Fruit fly (Drosophila melanogaster) whole organism, embryonic: ENCODE results near the gene DAAM.

Experiments used
- ATbp ChIP-seq: fragments of 200-800 bp; sonication (Bioruptor generic); optimal IDR thresholded peaks from 2 replicates; lab custom pipeline; 2017; ENCODE audit warnings: missing biosample characterization, mild to moderate bottlenecking, missing genetic modification characterization, missing genetic modification reagents
- Abd-B ChIP-seq: fragments of 200-800 bp; sonication (Bioruptor generic); optimal IDR thresholded peaks from 2 replicates; lab custom pipeline; 2018; ENCODE audit warnings: missing biosample characterization, mild to moderate bottlenecking, missing genetic modification characterization, moderate library complexity
- Awh ChIP-seq: fragments of 200-800 bp; sonication (Bioruptor generic); IDR thresholded peaks from 2 replicates; pipeline ENCODE4, ENCODE4 v1.3.6; 2022; ENCODE audit warnings: missing biosample characterization, missing genetic modification characterization
- CG11695 ChIP-seq: fragments of 200-800 bp; sonication (Bioruptor generic); IDR thresholded peaks from 3 replicates; pipeline ENCODE4 v1.3.6; 2022; ENCODE audit warnings: missing biosample characterization, missing genetic modification characterization
- CG12769 ChIP-seq: fragments of 200-800 bp; sonication (Bioruptor generic); optimal IDR thresholded peaks from 2 replicates; lab custom pipeline; 2019; ENCODE audit warnings: missing biosample characterization, mild to moderate bottlenecking, missing genetic modification characterization, moderate library complexity
- CG13894 ChIP-seq: fragments of 200-800 bp; sonication (Bioruptor generic); optimal IDR thresholded peaks from 3 replicates; lab custom pipeline; 2018; ENCODE audit warnings: missing biosample characterization, mild to moderate bottlenecking, missing genetic modification characterization, moderate library complexity
- CG14441 ChIP-seq: fragments of 200-800 bp; sonication (Bioruptor generic); IDR thresholded peaks from 2 replicates; pipeline ENCODE4 v1.3.6; 2022; ENCODE audit warnings: missing biosample characterization, missing genetic modification characterization
- CG15011 ChIP-seq: fragments of 200-800 bp; sonication (Bioruptor generic); optimal IDR thresholded peaks from 3 replicates; lab custom pipeline; 2018; ENCODE audit warnings: missing biosample characterization, mild to moderate bottlenecking, missing genetic modification characterization
- CG15514 ChIP-seq: fragments of 200-800 bp; sonication (Bioruptor generic); optimal IDR thresholded peaks from 3 replicates; lab custom pipeline; 2017; ENCODE audit warnings: missing biosample characterization, missing genetic modification characterization, mild to moderate bottlenecking, moderate library complexity, missing genetic modification reagents
- CG15601 ChIP-seq: fragments of 200-800 bp; sonication (Bioruptor generic); optimal IDR thresholded peaks from 3 replicates; lab custom pipeline; 2019; ENCODE audit warnings: missing biosample characterization, mild to moderate bottlenecking, missing genetic modification characterization, moderate library complexity
- CG16863 ChIP-seq: fragments of 200-800 bp; sonication (Bioruptor generic); optimal IDR thresholded peaks from 3 replicates; lab custom pipeline; 2016; ENCODE audit warnings: missing biosample characterization, missing genetic modification characterization
- CG17829 ChIP-seq: fragments of 200-800 bp; optimal IDR thresholded peaks from 2 replicates; lab custom pipeline; 2019; ENCODE audit warnings: missing biosample characterization, mild to moderate bottlenecking, missing genetic modification characterization, moderate library complexity
- CG30431 ChIP-seq: fragments of 200-800 bp; sonication (Bioruptor generic); optimal IDR thresholded peaks from 2 replicates; lab custom pipeline; 2017; ENCODE audit warnings: missing biosample characterization, missing genetic modification characterization
- CG34224 ChIP-seq: fragments of 200-800 bp; sonication (Bioruptor generic); IDR thresholded peaks from 3 replicates; pipeline ENCODE4 v1.3.6; 2022; ENCODE audit warnings: missing biosample characterization, missing genetic modification characterization; ENCODE audit not compliant: partially characterized antibody
- CG4404 ChIP-seq: fragments of 200-800 bp; sonication (Bioruptor generic); IDR thresholded peaks from 2 replicates; pipeline ENCODE4 v1.3.6; 2022; ENCODE audit warnings: missing biosample characterization, missing genetic modification characterization
- CG4424 ChIP-seq: fragments of 200-800 bp; sonication (Bioruptor generic); optimal IDR thresholded peaks from 3 replicates; lab custom pipeline; 2016; ENCODE audit warnings: missing biosample characterization, missing genetic modification characterization
- CG6272 ChIP-seq: fragments of 200-800 bp; sonication (Bioruptor generic); IDR thresholded peaks from 2 replicates; pipeline ENCODE4 v1.3.6; 2022; ENCODE audit warnings: missing biosample characterization, missing genetic modification characterization
- CG6654 ChIP-seq: fragments of 200-800 bp; sonication (Bioruptor generic); optimal IDR thresholded peaks from 2 replicates; lab custom pipeline; 2017; ENCODE audit warnings: missing biosample characterization, mild to moderate bottlenecking, missing genetic modification characterization
- CG7271 ChIP-seq: fragments of 200-800 bp; sonication (Bioruptor generic); optimal IDR thresholded peaks from 2 replicates; lab custom pipeline; 2018; ENCODE audit warnings: missing biosample characterization, mild to moderate bottlenecking, missing genetic modification characterization, moderate library complexity
- CG7357 ChIP-seq: fragments of 200-800 bp; sonication (Bioruptor generic); IDR thresholded peaks from 3 replicates; pipeline ENCODE4 v1.3.6; 2022; ENCODE audit warnings: missing biosample characterization, missing genetic modification characterization
- CG7745 ChIP-seq: fragments of 200-800 bp; sonication (Bioruptor generic); optimal IDR thresholded peaks from 2 replicates; lab custom pipeline; 2018; ENCODE audit warnings: missing biosample characterization, mild to moderate bottlenecking, missing genetic modification characterization, moderate library complexity
- Elba2 ChIP-seq: fragments of 200-800 bp; sonication (Bioruptor generic); optimal IDR thresholded peaks from 3 replicates; lab custom pipeline; 2016; ENCODE audit warnings: missing biosample characterization, missing genetic modification characterization
- H2.0 ChIP-seq: fragments of 200-800 bp; sonication (Bioruptor generic); IDR thresholded peaks from 2 replicates; pipeline ENCODE4 v1.3.6; 2022; ENCODE audit warnings: missing biosample characterization, missing genetic modification characterization
- HLHmδ ChIP-seq: fragments of 200-800 bp; sonication (Bioruptor generic); optimal IDR thresholded peaks from 2 replicates; lab custom pipeline; 2018; ENCODE audit warnings: missing biosample characterization, mild to moderate bottlenecking, missing genetic modification characterization, moderate library complexity
- HmgZ ChIP-seq: fragments of 200-800 bp; sonication (Bioruptor generic); optimal IDR thresholded peaks from 2 replicates; lab custom pipeline; 2018; ENCODE audit warnings: missing biosample characterization, mild to moderate bottlenecking, missing genetic modification characterization
- Hmr ChIP-seq: fragments of 200-800 bp; sonication (Bioruptor generic); optimal IDR thresholded peaks from 3 replicates; lab custom pipeline; 2017; ENCODE audit warnings: mild to moderate bottlenecking, missing biosample characterization, missing genetic modification reagents, missing genetic modification characterization
- Hr3 ChIP-seq: fragments of 200-800 bp; sonication (Bioruptor generic); optimal IDR thresholded peaks from 3 replicates; lab custom pipeline; 2016; ENCODE audit warnings: missing biosample characterization, missing genetic modification characterization
- Meics ChIP-seq: fragments of 200-800 bp; sonication (Bioruptor generic); optimal IDR thresholded peaks from 2 replicates; lab custom pipeline; 2017; ENCODE audit warnings: missing biosample characterization, mild to moderate bottlenecking, missing genetic modification characterization
- Mes4 ChIP-seq: fragments of 200-800 bp; sonication (Bioruptor generic); optimal IDR thresholded peaks from 2 replicates; lab custom pipeline; 2016; ENCODE audit warnings: missing biosample characterization, missing genetic modification characterization
- PHDP ChIP-seq: fragments of 200-800 bp; sonication (Bioruptor generic); optimal IDR thresholded peaks from 3 replicates; lab custom pipeline; 2018; ENCODE audit warnings: missing biosample characterization, mild to moderate bottlenecking, missing genetic modification characterization, moderate library complexity
- Stat92E ChIP-seq, 3 experiments: fragments of >200 bp in 2 of 3; fragments of 200-800 bp in 1 of 3; sonication (Bioruptor generic) in 1 of 3; optimal IDR thresholded peaks; 2 replicates each; lab custom pipeline; 2017 to 2019; ENCODE audit warnings: missing biosample characterization in 3 of 3, missing genetic modification characterization in 3 of 3, mild to moderate bottlenecking in 1 of 3, moderate library complexity in 1 of 3
- Taf1 ChIP-seq: fragments of 200-800 bp; sonication (Bioruptor generic); IDR thresholded peaks from 2 replicates; pipeline ENCODE4 v1.3.6; 2022; ENCODE audit warnings: missing biosample characterization, missing genetic modification characterization
- bowl ChIP-seq: fragments of 200-800 bp; sonication (Bioruptor generic); IDR thresholded peaks from 2 replicates; pipeline ENCODE4 v1.3.6; 2022; ENCODE audit warnings: missing biosample characterization, missing genetic modification characterization
- bsh ChIP-seq, 2 experiments: fragments of 200-800 bp; sonication (Bioruptor generic); optimal IDR thresholded peaks; 2 replicates each; lab custom pipeline; 2017 to 2018; ENCODE audit warnings: mild to moderate bottlenecking in 2 of 2, missing biosample characterization in 2 of 2, missing genetic modification characterization in 2 of 2, moderate library complexity in 1 of 2
- chif ChIP-seq, 2 experiments: fragments of 200-800 bp; sonication (Bioruptor generic); optimal IDR thresholded peaks; 3 replicates each; lab custom pipeline; 2016; ENCODE audit warnings: missing biosample characterization in 2 of 2, missing genetic modification characterization in 2 of 2
- dysf ChIP-seq: fragments of 200-800 bp; sonication (Bioruptor generic); IDR thresholded peaks from 3 replicates; pipeline ENCODE4 v1.3.6; 2022; ENCODE audit warnings: missing biosample characterization, missing genetic modification characterization
- ems ChIP-seq: fragments of 200-800 bp; sonication (Bioruptor generic); optimal IDR thresholded peaks from 3 replicates; lab custom pipeline; 2016; ENCODE audit warnings: missing biosample characterization, missing genetic modification characterization
- gt ChIP-seq: fragments of 200-800 bp; sonication (Bioruptor generic); IDR thresholded peaks from 2 replicates; pipeline ENCODE4 v1.3.6; 2022; ENCODE audit warnings: missing biosample characterization, missing genetic modification characterization
- hb ChIP-seq: fragments of 200-800 bp; sonication (Bioruptor generic); IDR thresholded peaks from 3 replicates; pipeline ENCODE4 v1.3.6; 2022; ENCODE audit warnings: missing biosample characterization, missing genetic modification characterization; ENCODE audit not compliant: partially characterized antibody
- hbn ChIP-seq: fragments of 200-800 bp; sonication (Bioruptor generic); IDR thresholded peaks from 2 replicates; pipeline ENCODE4 v1.3.6; 2022; ENCODE audit warnings: missing biosample characterization, missing genetic modification characterization; ENCODE audit not compliant: partially characterized antibody
- her ChIP-seq: fragments of 200-800 bp; sonication (Bioruptor generic); optimal IDR thresholded peaks from 2 replicates; lab custom pipeline; 2016; ENCODE audit warnings: missing biosample characterization, missing genetic modification characterization
- lola ChIP-seq, 3 experiments: fragments of >200 bp in 2 of 3; fragments of 200-800 bp in 1 of 3; sonication (Bioruptor generic) in 1 of 3; optimal IDR thresholded peaks; 2 replicates each; lab custom pipeline; 2017 to 2019; ENCODE audit warnings: missing biosample characterization in 3 of 3, missing genetic modification characterization in 3 of 3, mild to moderate bottlenecking in 1 of 3, moderate library complexity in 1 of 3
- mld ChIP-seq: fragments of 200-800 bp; sonication (Bioruptor generic); IDR thresholded peaks from 3 replicates; pipeline ENCODE4 v1.3.6; 2022; ENCODE audit warnings: missing biosample characterization, missing genetic modification characterization; ENCODE audit not compliant: partially characterized antibody
- odd ChIP-seq: fragments of 200-800 bp; sonication (Bioruptor generic); optimal IDR thresholded peaks from 2 replicates; lab custom pipeline; 2017; ENCODE audit warnings: missing biosample characterization, mild to moderate bottlenecking, missing genetic modification characterization
- repo ChIP-seq: fragments of 200-800 bp; sonication (Bioruptor generic); optimal IDR thresholded peaks from 2 replicates; lab custom pipeline; 2016; ENCODE audit warnings: missing biosample characterization, missing genetic modification characterization
- stwl ChIP-seq: fragments of 200-800 bp; sonication (Bioruptor generic); optimal IDR thresholded peaks from 3 replicates; lab custom pipeline; 2018; ENCODE audit warnings: missing biosample characterization, mild to moderate bottlenecking, missing genetic modification characterization, moderate library complexity
- tap ChIP-seq: fragments of 200-800 bp; optimal IDR thresholded peaks from 3 replicates; lab custom pipeline; 2019; ENCODE audit warnings: missing biosample characterization, mild to moderate bottlenecking, missing genetic modification characterization, moderate library complexity
- tgo ChIP-seq: fragments of 200-800 bp; sonication (Bioruptor generic); IDR thresholded peaks from 3 replicates; pipeline ENCODE4 v1.3.6; 2022; ENCODE audit warnings: missing biosample characterization, missing genetic modification characterization
- vnd ChIP-seq: fragments of 200-800 bp; sonication (Bioruptor generic); IDR thresholded peaks from 3 replicates; pipeline ENCODE4 v1.3.6; 2022; ENCODE audit warnings: missing biosample characterization, missing genetic modification characterization; ENCODE audit not compliant: partially characterized antibody
- wek ChIP-seq: fragments of 200-800 bp; sonication (Bioruptor generic); optimal IDR thresholded peaks from 3 replicates; lab custom pipeline; 2018; ENCODE audit warnings: missing biosample characterization, mild to moderate bottlenecking, missing genetic modification characterization, moderate library complexity
- yki ChIP-seq: fragments of >200 bp; optimal IDR thresholded peaks from 3 replicates; lab custom pipeline; 2018

Gene DAAM

DNA sequence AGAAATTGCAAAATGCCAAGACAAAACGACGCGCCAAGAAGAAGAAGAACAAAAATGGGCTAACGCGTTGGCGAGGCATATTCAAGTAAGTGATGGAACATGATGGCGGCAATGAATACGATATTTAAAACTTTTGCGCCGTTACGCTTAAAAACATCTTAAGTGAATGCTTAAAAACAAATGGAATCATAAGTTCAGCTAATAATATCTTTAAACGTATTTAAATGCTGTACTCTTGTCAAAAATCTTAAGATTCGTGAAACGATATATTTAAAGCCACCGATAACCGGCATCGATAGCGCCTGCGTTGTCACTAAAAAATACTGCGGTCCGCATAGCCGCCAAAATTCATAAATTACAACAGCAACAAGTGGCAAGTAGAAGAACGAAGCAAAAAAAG, 82.3 kb downstream of the DAAM start, which contains the start of gene CG11403 (continued):
- no peak for TF ChIP-seq CG15011
- TF ChIP-seq dysf = no peak
- peak; percentile 49 for TF ChIP-seq CG15514 (GFP tag; lab: Kevin White, UChicago)
- peak; percentile 12 for TF ChIP-seq CG13894 (tag; lab: Kevin White, UChicago)
- peak; percentile 77 for TF ChIP-seq hb (GFP tag; lab: Robert Waterston, UW)
- peak; percentile 74 for TF ChIP-seq CG34224 (GFP tag; lab: Robert Waterston, UW)
- TF ChIP-seq CG15601 (tag; lab: Kevin White, UChicago) = no peak
- no peak for TF ChIP-seq ems (GFP tag; lab: Kevin White, UChicago)
- TF ChIP-seq tgo (GFP tag; lab: Robert Waterston, UW) = no peak
- TF ChIP-seq Stat92E (GFP tag; optimal IDR thresholded peaks at IDR 0.05; lab: Kevin White, UChicago) = no peak
- no peak for TF ChIP-seq CG16863 (GFP tag; lab: Kevin White, UChicago)
- TF ChIP-seq CG6654 = no peak
- TF ChIP-seq mld (GFP tag; lab: Robert Waterston, UW) = no peak
- no peak for TF ChIP-seq HLHmδ
- TF ChIP-seq chif (GFP tag; optimal IDR thresholded peaks at IDR 0.05; lab: Kevin White, UChicago) = no peak
- no peak for TF ChIP-seq Meics
- TF ChIP-seq yki = no peak
- TF ChIP-seq bsh (GFP tag; optimal IDR thresholded peaks at IDR 0.05; lab: Kevin White, UChicago) = no peak
- TF ChIP-seq tap = no peak
- TF ChIP-seq stwl (tag; lab: Kevin White, UChicago) = peak; percentile 45
- peak; percentile 22 for TF ChIP-seq CG17829
- TF ChIP-seq bowl = no peak
- no peak for TF ChIP-seq CG11695 (GFP tag; lab: Robert Waterston, UW)
- no peak for TF ChIP-seq Awh (GFP tag; lab: Robert Waterston, UW)
- no peak for TF ChIP-seq ATbp (GFP tag; lab: Kevin White, UChicago)
- TF ChIP-seq Abd-B (GFP tag; lab: Kevin White, UChicago) = no peak
- peak; percentile 79 for TF ChIP-seq vnd (GFP tag; lab: Robert Waterston, UW)
- TF ChIP-seq Hmr = peak; percentile 7
- TF ChIP-seq PHDP = no peak
- TF ChIP-seq H2.0 (GFP tag; lab: Robert Waterston, UW) = no peak
- no peak for TF ChIP-seq CG30431 (GFP tag; lab: Kevin White, UChicago)
- TF ChIP-seq Elba2 (GFP tag; lab: Kevin White, UChicago) = no peak
- TF ChIP-seq wek (GFP tag; lab: Kevin White, UChicago) = no peak
- TF ChIP-seq CG14441 (GFP tag; lab: Robert Waterston, UW) = no peak
- TF ChIP-seq lola (GFP tag; optimal IDR thresholded peaks at IDR 0.05; lab: Kevin White, UChicago) = peak in 1 of 3 experiments; percentile 13
- no peak for TF ChIP-seq Taf1 (GFP tag; lab: Robert Waterston, UW)
- no peak for TF ChIP-seq repo (GFP tag; lab: Kevin White, UChicago)
- no peak for TF ChIP-seq odd (GFP tag; lab: Kevin White, UChicago)
- peak; percentile 25 for TF ChIP-seq her (GFP tag; lab: Kevin White, UChicago)
- TF ChIP-seq Mes4 (GFP tag; lab: Kevin White, UChicago) = no peak
- no peak for TF ChIP-seq gt (GFP tag; lab: Robert Waterston, UW)
- TF ChIP-seq CG7745 = no peak
- no peak for TF ChIP-seq CG7357
- no peak for TF ChIP-seq CG7271 (tag; lab: Kevin White, UChicago)
- TF ChIP-seq HmgZ (tag; lab: Kevin White, UChicago) = no peak
- TF ChIP-seq CG6272 (GFP tag; lab: Robert Waterston, UW) = no peak
- TF ChIP-seq CG12769 = no peak
- no peak for TF ChIP-seq Hr3
- TF ChIP-seq CG4424 (GFP tag; lab: Kevin White, UChicago) = no peak
- peak; percentile 85 for TF ChIP-seq hbn (GFP tag; lab: Robert Waterston, UW)
- no peak for TF ChIP-seq CG4404 (GFP tag; lab: Robert Waterston, UW)
